Fruit fly (Drosophila melanogaster) whole organism, embryonic: ENCODE measurements around the gene dgrn.

Experiments
- Antp ChIP-seq: fragments of 200-800 bp; sonication (Bioruptor generic); optimal IDR thresholded peaks from 3 replicates; lab custom pipeline; 2016; ENCODE audit warnings: missing biosample characterization, missing genetic modification characterization
- BEAF-32 ChIP-seq: fragments of 200-800 bp; sonication (Bioruptor generic); optimal IDR thresholded peaks from 3 replicates; lab custom pipeline; 2017; ENCODE audit warnings: missing biosample characterization, missing genetic modification characterization, mild to moderate bottlenecking, moderate library complexity, missing genetic modification reagents
- BtbVII ChIP-seq: fragments of 200-800 bp; sonication (Bioruptor generic); optimal IDR thresholded peaks from 3 replicates; lab custom pipeline; 2017; ENCODE audit warnings: missing biosample characterization, mild to moderate bottlenecking, missing genetic modification characterization
- CG10209 ChIP-seq: fragments of 200-800 bp; sonication (Bioruptor generic); optimal IDR thresholded peaks from 3 replicates; lab custom pipeline; 2017; ENCODE audit warnings: missing biosample characterization, mild to moderate bottlenecking, missing genetic modification characterization, missing genetic modification reagents
- CG1024 ChIP-seq: fragments of 200-800 bp; sonication (Bioruptor generic); IDR thresholded peaks from 2 replicates; pipeline ENCODE4 v1.3.6; 2022; ENCODE audit warnings: missing biosample characterization, missing genetic modification characterization
- CG10565 ChIP-seq: fragments of 200-800 bp; sonication (Bioruptor generic); optimal IDR thresholded peaks from 3 replicates; lab custom pipeline; 2016; ENCODE audit warnings: missing biosample characterization, mild to moderate bottlenecking, missing genetic modification characterization
- CG11560 ChIP-seq: fragments of 200-800 bp; sonication (Bioruptor generic); IDR thresholded peaks from 3 replicates; pipeline ENCODE4 v1.3.6; 2022; ENCODE audit warnings: missing biosample characterization, missing genetic modification characterization
- CG12104 ChIP-seq: fragments of 200-800 bp; sonication (Bioruptor generic); optimal IDR thresholded peaks from 3 replicates; lab custom pipeline; 2016; ENCODE audit warnings: missing biosample characterization, missing genetic modification characterization
- CG1233 ChIP-seq: fragments of 200-800 bp; sonication (Bioruptor generic); optimal IDR thresholded peaks from 4 replicates; lab custom pipeline; 2018; ENCODE audit warnings: missing biosample characterization, mild to moderate bottlenecking, missing genetic modification characterization
- CG13123 ChIP-seq: fragments of 200-800 bp; sonication (Bioruptor generic); optimal IDR thresholded peaks from 2 replicates; lab custom pipeline; 2016; ENCODE audit warnings: missing biosample characterization, missing genetic modification characterization
- CG13287 ChIP-seq: fragments of 200-800 bp; sonication (Bioruptor generic); IDR thresholded peaks from 2 replicates; pipeline ENCODE4 v1.3.6; 2022; ENCODE audit warnings: missing biosample characterization, missing genetic modification characterization; ENCODE audit not compliant: partially characterized antibody
- CG13424 ChIP-seq: fragments of 200-800 bp; sonication (Bioruptor generic); optimal IDR thresholded peaks from 2 replicates; lab custom pipeline; 2019; ENCODE audit warnings: missing biosample characterization, mild to moderate bottlenecking, missing genetic modification characterization, moderate library complexity
- CG13624 ChIP-seq: fragments of 200-800 bp; sonication (Bioruptor generic); optimal IDR thresholded peaks from 2 replicates; lab custom pipeline; 2016; ENCODE audit warnings: missing biosample characterization, missing genetic modification characterization
- CG14014 ChIP-seq: fragments of 200-800 bp; sonication (Bioruptor generic); IDR thresholded peaks from 2 replicates; pipeline ENCODE4 v1.3.6; 2022; ENCODE audit warnings: missing biosample characterization, missing genetic modification characterization
- CG16863 ChIP-seq: fragments of 200-800 bp; sonication (Bioruptor generic); optimal IDR thresholded peaks from 3 replicates; lab custom pipeline; 2016; ENCODE audit warnings: missing biosample characterization, missing genetic modification characterization
- CG18262 ChIP-seq: fragments of 200-800 bp; optimal IDR thresholded peaks from 3 replicates; lab custom pipeline; 2019; ENCODE audit warnings: missing biosample characterization, mild to moderate bottlenecking, missing genetic modification characterization, moderate library complexity
- CG1832 ChIP-seq: fragments of 200-800 bp; sonication (Bioruptor generic); optimal IDR thresholded peaks from 2 replicates; lab custom pipeline; 2017; ENCODE audit warnings: missing biosample characterization, mild to moderate bottlenecking, missing genetic modification characterization, inconsistent platforms
- CG2678 ChIP-seq: fragments of 200-800 bp; sonication (Bioruptor generic); optimal IDR thresholded peaks from 3 replicates; lab custom pipeline; 2019; ENCODE audit warnings: missing biosample characterization, mild to moderate bottlenecking, missing genetic modification characterization, moderate library complexity
- CG32767 ChIP-seq: fragments of 200-800 bp; sonication (Bioruptor generic); IDR thresholded peaks from 2 replicates; pipeline ENCODE4 v1.3.6; 2022; ENCODE audit warnings: missing biosample characterization, missing genetic modification characterization
- CG6272 ChIP-seq: fragments of 200-800 bp; sonication (Bioruptor generic); IDR thresholded peaks from 2 replicates; pipeline ENCODE4 v1.3.6; 2022; ENCODE audit warnings: missing biosample characterization, missing genetic modification characterization
- CG6813 ChIP-seq: fragments of 200-800 bp; sonication (Bioruptor generic); optimal IDR thresholded peaks from 2 replicates; lab custom pipeline; 2017; ENCODE audit warnings: missing biosample characterization, missing genetic modification characterization, mild to moderate bottlenecking, moderate library complexity, missing genetic modification reagents
- CG7928 ChIP-seq: fragments of 200-800 bp; sonication (Bioruptor generic); optimal IDR thresholded peaks from 2 replicates; lab custom pipeline; 2017; ENCODE audit warnings: missing biosample characterization, mild to moderate bottlenecking, missing genetic modification characterization
- CoRest ChIP-seq: fragments of 200-800 bp; sonication (Bioruptor generic); optimal IDR thresholded peaks from 3 replicates; lab custom pipeline; 2018; ENCODE audit warnings: missing biosample characterization, mild to moderate bottlenecking, missing genetic modification characterization, moderate library complexity
- Dfd ChIP-seq, 2 experiments: fragments of >200 bp; optimal IDR thresholded peaks; 2 replicates each; lab custom pipeline; 2017; ENCODE audit warnings: missing biosample characterization in 2 of 2, missing genetic modification characterization in 2 of 2
- Ets65A ChIP-seq: fragments of 200-800 bp; sonication (Bioruptor generic); peaks from one replicate; lab custom pipeline; 2016; ENCODE audit warnings: missing biosample characterization, missing genetic modification characterization
- Hr78 ChIP-seq, 2 experiments: fragments of 200-800 bp in 1 of 2; fragments of >200 bp in 1 of 2; sonication (Bioruptor generic) in 1 of 2; optimal IDR thresholded peaks; 2 replicates each; lab custom pipeline; 2017 to 2019; ENCODE audit warnings: missing biosample characterization in 2 of 2, missing genetic modification characterization in 2 of 2, mild to moderate bottlenecking in 1 of 2, moderate library complexity in 1 of 2
- MBD-R2 ChIP-seq: fragments of 200-800 bp; sonication (Bioruptor generic); IDR thresholded peaks from 2 replicates; pipeline ENCODE4 v1.3.6; 2022; ENCODE audit warnings: missing biosample characterization, missing genetic modification characterization
- PHDP ChIP-seq: fragments of 200-800 bp; sonication (Bioruptor generic); optimal IDR thresholded peaks from 3 replicates; lab custom pipeline; 2018; ENCODE audit warnings: missing biosample characterization, mild to moderate bottlenecking, missing genetic modification characterization, moderate library complexity
- Ptx1 ChIP-seq: fragments of 200-800 bp; sonication (Bioruptor generic); IDR thresholded peaks from 2 replicates; pipeline ENCODE4 v1.3.6; 2022; ENCODE audit warnings: missing biosample characterization, missing genetic modification characterization
- YL-1 ChIP-seq: fragments of 200-800 bp; sonication (Bioruptor generic); optimal IDR thresholded peaks from 3 replicates; lab custom pipeline; 2017; ENCODE audit warnings: missing biosample characterization, mild to moderate bottlenecking, missing genetic modification characterization
- crc ChIP-seq: fragments of 200-800 bp; sonication (Bioruptor generic); optimal IDR thresholded peaks from 2 replicates; lab custom pipeline; 2016; ENCODE audit warnings: missing biosample characterization, missing genetic modification characterization
- emc ChIP-seq: fragments of 200-800 bp; sonication (Bioruptor generic); optimal IDR thresholded peaks from 2 replicates; lab custom pipeline; 2016; ENCODE audit warnings: missing biosample characterization, missing genetic modification characterization
- fru ChIP-seq: fragments of >200 bp; optimal IDR thresholded peaks from 2 replicates; lab custom pipeline; 2017
- hb ChIP-seq: fragments of 200-800 bp; sonication (Bioruptor generic); IDR thresholded peaks from 3 replicates; pipeline ENCODE4 v1.3.6; 2022; ENCODE audit warnings: missing biosample characterization, missing genetic modification characterization; ENCODE audit not compliant: partially characterized antibody
- her ChIP-seq: fragments of 200-800 bp; sonication (Bioruptor generic); optimal IDR thresholded peaks from 2 replicates; lab custom pipeline; 2016; ENCODE audit warnings: missing biosample characterization, missing genetic modification characterization
- insv ChIP-seq, 2 experiments: fragments of 200-800 bp; sonication (Bioruptor generic); optimal IDR thresholded peaks; 3 replicates each; lab custom pipeline; 2016 to 2018; ENCODE audit warnings: missing biosample characterization in 2 of 2, missing genetic modification characterization in 2 of 2
- klu ChIP-seq: fragments of 200-800 bp; sonication (Bioruptor generic); IDR thresholded peaks from 2 replicates; pipeline ENCODE4 v1.3.6; 2022; ENCODE audit warnings: missing biosample characterization, missing genetic modification characterization
- mirr ChIP-seq: fragments of 200-800 bp; sonication (Bioruptor generic); optimal IDR thresholded peaks from 3 replicates; lab custom pipeline; 2018; ENCODE audit warnings: missing biosample characterization, mild to moderate bottlenecking, missing genetic modification characterization
- odd ChIP-seq: fragments of 200-800 bp; sonication (Bioruptor generic); optimal IDR thresholded peaks from 2 replicates; lab custom pipeline; 2017; ENCODE audit warnings: missing biosample characterization, mild to moderate bottlenecking, missing genetic modification characterization
- phol ChIP-seq: fragments of 200-800 bp; sonication (Bioruptor generic); optimal IDR thresholded peaks from 3 replicates; lab custom pipeline; 2018; ENCODE audit warnings: missing biosample characterization, mild to moderate bottlenecking, missing genetic modification characterization, moderate library complexity
- pnt ChIP-seq: fragments of 200-800 bp; sonication (Bioruptor generic); optimal IDR thresholded peaks from 3 replicates; lab custom pipeline; 2016; ENCODE audit warnings: missing biosample characterization, missing genetic modification characterization
- row ChIP-seq: fragments of 200-800 bp; sonication (Bioruptor generic); IDR thresholded peaks from 3 replicates; pipeline ENCODE4 v1.3.6; 2022; ENCODE audit warnings: missing biosample characterization, missing genetic modification characterization
- sc ChIP-seq, 3 experiments: fragments of >200 bp in 2 of 3; fragments of 200-800 bp in 1 of 3; sonication (Bioruptor generic) in 1 of 3; optimal IDR thresholded peaks; 2 replicates in 2 of 3; 3 replicates in 1 of 3; lab custom pipeline; 2017; ENCODE audit warnings: mild to moderate bottlenecking in 1 of 3, missing biosample characterization in 1 of 3, missing genetic modification characterization in 1 of 3, missing genetic modification reagents in 1 of 3
- sens-2 ChIP-seq: fragments of 200-800 bp; sonication (Bioruptor generic); IDR thresholded peaks from 2 replicates; pipeline ENCODE4 v1.3.6; 2022; ENCODE audit warnings: missing biosample characterization, missing genetic modification characterization
- shn ChIP-seq: fragments of 200-800 bp; sonication (Bioruptor generic); optimal IDR thresholded peaks from 3 replicates; lab custom pipeline; 2016; ENCODE audit warnings: missing biosample characterization, missing genetic modification characterization
- slbo ChIP-seq: fragments of 200-800 bp; sonication (Bioruptor generic); IDR thresholded peaks from 2 replicates; pipeline ENCODE4 v1.3.6; 2022; ENCODE audit warnings: missing biosample characterization, missing genetic modification characterization
- sqz ChIP-seq: fragments of 200-800 bp; sonication (Bioruptor generic); optimal IDR thresholded peaks from 3 replicates; lab custom pipeline; 2018; ENCODE audit warnings: missing biosample characterization, mild to moderate bottlenecking, missing genetic modification characterization
- stc ChIP-seq: fragments of 200-800 bp; sonication (Bioruptor generic); IDR thresholded peaks from 2 replicates; pipeline ENCODE4 v1.3.6; 2022; ENCODE audit warnings: missing biosample characterization, missing genetic modification characterization
- tup ChIP-seq: fragments of 200-800 bp; sonication (Bioruptor generic); optimal IDR thresholded peaks from 2 replicates; lab custom pipeline; 2016; ENCODE audit warnings: missing biosample characterization, mild to moderate bottlenecking, missing genetic modification characterization, moderate library complexity
- unpg ChIP-seq: fragments of 200-800 bp; sonication (Bioruptor generic); optimal IDR thresholded peaks from 3 replicates; lab custom pipeline; 2018; ENCODE audit warnings: missing biosample characterization, mild to moderate bottlenecking, missing genetic modification characterization, moderate library complexity

The dgrn gene

dm6 chr3R:5861218-5861902 lies 36.9 kb downstream of the dgrn start (continued):
- TF ChIP-seq sc (optimal IDR thresholded peaks at IDR 0.05; lab: Kevin White, UChicago) (no peak), sc (GFP tag; optimal IDR thresholded peaks at IDR 0.05; lab: Kevin White, UChicago) (no peak), PHDP (no peak), BtbVII (peak; percentile 36), odd (no peak), CG1024 (GFP tag; lab: Robert Waterston, UW) (peak; percentile 22; the same call in 1 of the 2 replicates), CG1233 (GFP tag; lab: Kevin White, UChicago) (peak; percentile 44), Dfd (GFP tag; optimal IDR thresholded peaks at IDR 0.05; lab: Kevin White, UChicago) (no peak), Hr78 (GFP tag; optimal IDR thresholded peaks at IDR 0.05; lab: Kevin White, UChicago) (no peak), Antp (GFP tag; lab: Kevin White, UChicago) (peak; percentile 32), tup (GFP tag; lab: Kevin White, UChicago) (no peak), CG13123 (GFP tag; lab: Kevin White, UChicago) (no peak), stc (GFP tag; lab: Robert Waterston, UW) (no peak), MBD-R2 (GFP tag; lab: Robert Waterston, UW) (peak; percentile 44; the same call in 1 of the 2 replicates), BEAF-32 (GFP tag; lab: Kevin White, UChicago) (no peak), mirr (GFP tag; lab: Kevin White, UChicago) (no peak), phol (tag; lab: Kevin White, UChicago) (no peak), hb (no peak), CG32767 (no peak), CG2678 (peak; percentile 61), fru (lab: Kevin White, UChicago) (no peak), pnt (GFP tag; lab: Kevin White, UChicago) (no peak), CG11560 (tag; lab: Robert Waterston, UW) (no peak), sens-2 (GFP tag; lab: Robert Waterston, UW) (no peak), emc (GFP tag; lab: Kevin White, UChicago) (no peak), CG10565 (GFP tag; lab: Kevin White, UChicago) (no peak), CG14014 (GFP tag; lab: Robert Waterston, UW) (peak; percentile 44), CG10209 (GFP tag; lab: Kevin White, UChicago) (peak; percentile 32), CG16863 (GFP tag; lab: Kevin White, UChicago) (no peak), unpg (no peak), Ptx1 (GFP tag; lab: Robert Waterston, UW) (no peak), CG13287 (GFP tag; lab: Robert Waterston, UW) (no peak), CG13624 (peak; percentile 39), CG6272 (GFP tag; lab: Robert Waterston, UW) (no peak), slbo (GFP tag; lab: Robert Waterston, UW) (peak; percentile 75), CG6813 (GFP tag; lab: Kevin White, UChicago) (no peak), CG12104 (GFP tag; lab: Kevin White, UChicago) (peak; percentile 51), shn (GFP tag; lab: Kevin White, UChicago) (peak; percentile 7), row (peak; percentile 58), insv (GFP tag; optimal IDR thresholded peaks at IDR 0.05; lab: Kevin White, UChicago) (no peak), CG13424 (tag; lab: Kevin White, UChicago) (no peak), YL-1 (GFP tag; lab: Kevin White, UChicago) (no peak), CG7928 (GFP tag; lab: Kevin White, UChicago) (peak; percentile 23), CoRest (peak; percentile 47), CG18262 (peak; percentile 37), CG1832 (no peak), her (GFP tag; lab: Kevin White, UChicago) (no peak), Ets65A (peak; percentile 91), sqz (GFP tag; lab: Kevin White, UChicago) (no peak), crc (GFP tag; lab: Kevin White, UChicago) (peak; percentile 16), klu (GFP tag; lab: Robert Waterston, UW) (no peak)
